Worm (Caenorhabditis elegans) whole organism, late embryonic: ENCODE measurements around the gene cnnm-5.
A peak's percentile ranks its signal among the peaks of the same experiment; 100 is the strongest.

ENCODE experiments used
- K09A11.1 ChIP-seq: sonication (generic microtip); optimal IDR thresholded peaks from 2 replicates; lab custom pipeline; 2017; ENCODE audit warnings: antibody characterized with exemption, mild to moderate bottlenecking, missing genetic modification characterization, missing compliant biosample characterization; ENCODE audit not compliant: insufficient read depth
- Y22D7AL.16 ChIP-seq: sonication (generic microtip); optimal IDR thresholded peaks from 2 replicates; lab custom pipeline; 2016; ENCODE audit warnings: missing genetic modification characterization, missing compliant biosample characterization
- ahr-1 ChIP-seq: sonication (generic microtip); optimal IDR thresholded peaks from 2 replicates; lab custom pipeline; 2016; ENCODE audit warnings: missing genetic modification characterization, missing compliant biosample characterization
- ama-1 ChIP-seq: fragments of 150-350 bp; optimal IDR thresholded peaks from 2 replicates; lab custom pipeline; 2014
- ceh-14 ChIP-seq: sonication (generic microtip); optimal IDR thresholded peaks from 2 replicates; lab custom pipeline; 2016; ENCODE audit warnings: missing genotype, missing genetic modification characterization, missing compliant biosample characterization
- ceh-19 ChIP-seq: fragments of 200-800 bp; sonication (Bioruptor generic); optimal IDR thresholded peaks from 2 replicates; lab custom pipeline; 2018; ENCODE audit warnings: mild to moderate bottlenecking, missing genetic modification characterization, missing compliant biosample characterization
- ceh-2 ChIP-seq: sonication (generic microtip); optimal IDR thresholded peaks from 2 replicates; lab custom pipeline; 2016; ENCODE audit warnings: missing genotype, missing genetic modification characterization, missing compliant biosample characterization
- ceh-22 ChIP-seq: sonication (generic microtip); optimal IDR thresholded peaks from 2 replicates; lab custom pipeline; 2017; ENCODE audit warnings: missing biosample characterization, missing genetic modification characterization
- ceh-31 ChIP-seq: sonication (generic microtip); optimal IDR thresholded peaks from 2 replicates; lab custom pipeline; 2016; ENCODE audit warnings: missing genetic modification characterization, missing compliant biosample characterization
- ceh-34 ChIP-seq: sonication (generic microtip); optimal IDR thresholded peaks from 2 replicates; lab custom pipeline; 2016; ENCODE audit warnings: mild to moderate bottlenecking, missing genetic modification characterization, missing compliant biosample characterization
- ceh-45 ChIP-seq: fragments of 200-800 bp; sonication (Bioruptor generic); IDR thresholded peaks from 2 replicates; pipeline ENCODE4 v1.3.6; 2022; ENCODE audit warnings: missing genetic modification reagents, missing genetic modification characterization, missing compliant biosample characterization
- ceh-48 ChIP-seq: sonication (generic microtip); optimal IDR thresholded peaks from 2 replicates; lab custom pipeline; 2016; ENCODE audit warnings: missing genetic modification characterization, inconsistent platforms, missing compliant biosample characterization
- ceh-6 ChIP-seq: fragments of 200-800 bp; sonication (Bioruptor generic); optimal IDR thresholded peaks from 2 replicates; lab custom pipeline; 2018; ENCODE audit warnings: mild to moderate bottlenecking, missing genetic modification characterization, missing compliant biosample characterization
- dmd-4 ChIP-seq: sonication (generic microtip); optimal IDR thresholded peaks from 2 replicates; lab custom pipeline; 2016; ENCODE audit warnings: borderline replicate concordance, missing genetic modification characterization, missing compliant biosample characterization
- dve-1 ChIP-seq: sonication (generic microtip); optimal IDR thresholded peaks from 2 replicates; lab custom pipeline; 2017; ENCODE audit warnings: antibody characterized with exemption, mild to moderate bottlenecking, missing genetic modification characterization, missing compliant biosample characterization
- ets-4 ChIP-seq: sonication (generic microtip); optimal IDR thresholded peaks from 2 replicates; lab custom pipeline; 2016; ENCODE audit warnings: missing genetic modification characterization, missing compliant biosample characterization
- gmeb-2 ChIP-seq: sonication (generic microtip); optimal IDR thresholded peaks from 2 replicates; lab custom pipeline; 2016; ENCODE audit warnings: missing genetic modification characterization, inconsistent platforms, missing compliant biosample characterization
- hlh-13 ChIP-seq: fragments of 200-800 bp; sonication (Bioruptor generic); optimal IDR thresholded peaks from 2 replicates; lab custom pipeline; 2018; ENCODE audit warnings: mild to moderate bottlenecking, missing genetic modification characterization, missing compliant biosample characterization
- hlh-8 ChIP-seq: sonication (generic microtip); optimal IDR thresholded peaks from 2 replicates; lab custom pipeline; 2016; ENCODE audit warnings: missing genotype, missing genetic modification characterization, missing compliant biosample characterization
- madf-2 ChIP-seq: sonication (generic microtip); optimal IDR thresholded peaks from 2 replicates; lab custom pipeline; 2017; ENCODE audit warnings: missing genetic modification characterization, missing compliant biosample characterization
- mec-3 ChIP-seq: sonication (generic microtip); optimal IDR thresholded peaks from 2 replicates; lab custom pipeline; 2016; ENCODE audit warnings: borderline replicate concordance, missing genetic modification characterization, missing compliant biosample characterization
- nfya-1 ChIP-seq: sonication (generic microtip); optimal IDR thresholded peaks from 2 replicates; lab custom pipeline; 2017; ENCODE audit warnings: missing genetic modification characterization, mild to moderate bottlenecking, missing compliant biosample characterization, antibody characterized with exemption, moderate library complexity
- pax-1 ChIP-seq: fragments of 150-350 bp; optimal IDR thresholded peaks from 2 replicates; lab custom pipeline; 2014; ENCODE audit warnings: missing biosample characterization, missing genetic modification characterization
- pha-4 ChIP-seq: fragments of 150-350 bp; optimal IDR thresholded peaks from 2 replicates; lab custom pipeline; 2018; ENCODE audit warnings: missing biosample characterization, missing genetic modification reagents, missing genetic modification characterization
- ref-2 ChIP-seq: sonication (generic microtip); optimal IDR thresholded peaks from 2 replicates; lab custom pipeline; 2016; ENCODE audit warnings: missing genetic modification characterization, missing compliant biosample characterization
- sdc-2 ChIP-seq: sonication (generic microtip); optimal IDR thresholded peaks from 2 replicates; lab custom pipeline; 2016; ENCODE audit warnings: missing genotype, missing genetic modification characterization, missing compliant biosample characterization
- sox-2 ChIP-seq: fragments of 200-800 bp; sonication (Bioruptor generic); IDR thresholded peaks from 2 replicates; pipeline ENCODE4 v1.3.6; 2022; ENCODE audit warnings: missing genetic modification reagents, missing genetic modification characterization, missing compliant biosample characterization
- tbx-2 ChIP-seq: sonication (generic microtip); optimal IDR thresholded peaks from 2 replicates; lab custom pipeline; 2016; ENCODE audit warnings: missing genetic modification characterization, missing compliant biosample characterization
- tbx-7 ChIP-seq: sonication (generic microtip); optimal IDR thresholded peaks from 2 replicates; lab custom pipeline; 2016; ENCODE audit warnings: missing genotype, missing genetic modification characterization, missing compliant biosample characterization
- unc-42 ChIP-seq: sonication (generic microtip); optimal IDR thresholded peaks from 2 replicates; lab custom pipeline; 2016; ENCODE audit warnings: missing genotype, missing genetic modification characterization, missing compliant biosample characterization
- ztf-16 ChIP-seq: sonication (generic microtip); optimal IDR thresholded peaks from 2 replicates; lab custom pipeline; 2017; ENCODE audit warnings: missing genetic modification characterization, missing compliant biosample characterization

The cnnm-5 gene

DNA sequence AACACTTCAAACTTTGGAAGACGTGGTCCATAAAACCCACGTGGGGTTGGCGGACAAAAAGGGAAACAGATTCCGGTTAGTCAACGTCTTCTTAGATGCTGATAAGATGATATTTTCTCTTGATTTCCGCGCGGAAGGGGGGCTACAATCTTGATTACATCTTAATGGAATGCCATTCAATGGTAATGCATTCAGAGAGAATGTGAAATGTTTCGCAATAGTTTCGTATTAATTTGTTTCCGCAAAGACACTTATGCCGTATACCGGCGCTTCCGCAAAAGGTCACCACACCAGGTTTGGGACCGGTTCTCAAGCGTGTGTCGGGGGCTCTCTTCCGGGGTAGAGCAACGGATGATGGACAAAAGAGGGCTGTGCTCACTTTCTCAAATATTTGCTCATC, 45.5 kb upstream of the cnnm-5 start:
- no peak for TF ChIP-seq pha-4 (tag; lab: Kevin White, UChicago)
- TF ChIP-seq dmd-4 (tag; lab: Kevin White, UChicago): no peak
- TF ChIP-seq, all 69 proteins: peak for 0

- TF ChIP-seq pax-1 (tag; lab: Kevin White, UChicago): no peak
- no peak for TF ChIP-seq gmeb-2
- peak; percentile 28 for TF ChIP-seq tbx-2 (tag; lab: Kevin White, UChicago)
- no peak for TF ChIP-seq ceh-22 (tag; lab: Kevin White, UChicago)
- TF ChIP-seq ceh-34 (tag; lab: Kevin White, UChicago): no peak
- TF ChIP-seq nfya-1 (tag; lab: Kevin White, UChicago): no peak
- no peak for TF ChIP-seq tbx-7 (tag; lab: Kevin White, UChicago)
- no peak for TF ChIP-seq ceh-31
- no peak for TF ChIP-seq madf-2 (tag; lab: Kevin White, UChicago)
- no peak for TF ChIP-seq ceh-48 (tag; lab: Kevin White, UChicago)
- peak; percentile 5 for TF ChIP-seq sdc-2 (tag; lab: Kevin White, UChicago)
- TF ChIP-seq hlh-13 (GFP tag; lab: Kevin White, UChicago): no peak
- TF ChIP-seq ahr-1: no peak
- TF ChIP-seq ref-2 (tag; lab: Kevin White, UChicago): no peak
- no peak for TF ChIP-seq ceh-14 (tag; lab: Kevin White, UChicago)
- no peak for TF ChIP-seq dmd-4 (tag; lab: Kevin White, UChicago)
- peak; percentile 50 for TF ChIP-seq ceh-6 (GFP tag; lab: Kevin White, UChicago)
- TF ChIP-seq ets-4 (tag; lab: Kevin White, UChicago): no peak
- TF ChIP-seq ama-1 (lab: Kevin White, UChicago): no peak
- no peak for TF ChIP-seq ceh-19 (GFP tag; lab: Kevin White, UChicago)
- no peak for TF ChIP-seq ceh-45 (GFP tag; lab: Robert Waterston, UW)
- TF ChIP-seq, all 69 proteins: peak for 3
Measured at ce11 chrIII:3873424-3873823, 44.4 kb upstream of the cnnm-5 start.

- TF ChIP-seq gmeb-2: no peak
- no peak for TF ChIP-seq madf-2 (tag; lab: Kevin White, UChicago)
Measured at ce11 chrIII:3872978-3873377, 44.0 kb upstream of the cnnm-5 start.

DNA sequence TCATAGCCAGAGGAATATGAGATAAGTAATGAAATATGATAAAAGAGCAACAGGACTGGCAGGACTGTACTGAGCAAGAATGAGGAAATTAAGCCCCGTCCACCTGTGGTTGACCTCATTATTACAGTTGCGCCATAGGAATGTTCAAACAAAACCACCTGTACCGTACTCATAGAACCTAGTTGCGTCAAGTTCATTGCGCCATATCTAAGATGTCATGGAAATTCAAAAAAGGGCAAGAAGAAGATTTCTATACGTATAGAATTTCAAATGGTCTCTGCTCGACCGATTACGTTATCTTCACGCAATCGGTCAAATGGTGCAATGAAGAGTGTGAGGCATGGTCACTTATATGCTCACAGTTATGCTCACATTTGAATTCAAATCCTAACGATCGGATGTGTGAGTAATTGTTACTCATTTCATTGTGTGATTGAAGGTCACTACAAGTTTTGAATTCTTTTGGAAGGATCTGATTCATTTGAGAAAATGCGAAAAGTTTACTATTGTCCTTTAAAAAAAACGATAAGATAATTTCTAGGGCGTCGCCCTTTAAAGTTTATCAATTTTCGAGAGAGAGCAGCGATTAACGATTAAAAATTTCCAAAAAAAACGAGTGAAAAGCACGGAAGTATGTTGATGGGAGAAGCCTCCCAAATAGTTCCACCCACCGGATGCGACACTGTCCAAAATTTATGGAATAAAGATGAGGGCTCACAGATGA, 42.9 kb upstream of the cnnm-5 start:
- no peak for TF ChIP-seq ceh-2 (tag; lab: Kevin White, UChicago)
- no peak for TF ChIP-seq mec-3 (tag; lab: Kevin White, UChicago)
- TF ChIP-seq madf-2 (tag; lab: Kevin White, UChicago): no peak
- TF ChIP-seq tbx-2 (tag; lab: Kevin White, UChicago): no peak
- TF ChIP-seq ref-2 (tag; lab: Kevin White, UChicago): no peak
- no peak for TF ChIP-seq Y22D7AL.16 (tag; lab: Kevin White, UChicago)
- no peak for TF ChIP-seq sox-2
- no peak for TF ChIP-seq unc-42 (tag; lab: Kevin White, UChicago)
- no peak for TF ChIP-seq ceh-6 (GFP tag; lab: Kevin White, UChicago)
- TF ChIP-seq hlh-8: no peak
- TF ChIP-seq K09A11.1 (tag; lab: Kevin White, UChicago): no peak
- no peak for TF ChIP-seq gmeb-2
- TF ChIP-seq ztf-16 (tag; lab: Kevin White, UChicago): no peak
- TF ChIP-seq, all 69 proteins: peak for 0

DNA sequence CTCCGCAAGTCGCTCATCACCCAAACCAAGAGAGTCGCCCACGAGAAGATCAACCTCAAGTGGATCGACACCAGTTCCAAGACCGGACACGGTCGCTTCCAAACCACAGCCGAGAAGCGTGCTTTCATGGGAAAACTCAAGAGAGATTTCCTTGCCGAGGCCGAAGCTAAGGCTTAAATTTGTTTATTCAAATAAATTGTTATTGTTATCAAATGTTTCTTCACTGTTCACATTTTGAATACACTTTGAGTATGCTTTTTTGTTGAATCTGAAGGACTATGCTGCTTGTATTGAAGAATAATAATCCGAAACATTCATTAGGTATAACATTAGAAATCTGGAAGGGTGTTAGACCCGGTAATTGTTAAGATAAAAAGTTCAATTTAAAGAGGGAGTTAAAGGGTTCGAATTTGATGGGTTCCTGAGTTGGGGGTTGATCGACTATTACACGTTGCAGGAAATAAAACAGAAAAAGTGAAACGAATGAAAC, 40.3 kb upstream of the cnnm-5 start:
- TF ChIP-seq dve-1 (tag; lab: Kevin White, UChicago): no peak
- TF ChIP-seq ama-1 (lab: Kevin White, UChicago): peak; percentile 62
- TF ChIP-seq gmeb-2: peak; percentile 4
- TF ChIP-seq Y22D7AL.16 (tag; lab: Kevin White, UChicago): peak; percentile 4
